Fruit fly (Drosophila melanogaster): ENCODE results near the gene CG1578.

Gene CG1578

dm6 chrX:11841702-11842378 lies 25.5 kb upstream of the CG1578 start (continued):
- no peak for TF ChIP-seq CG4730 (GFP tag; IDR thresholded peaks at IDR 0.05)
- TF ChIP-seq Blimp-1 (GFP tag; optimal IDR thresholded peaks at IDR 0.05): peak; percentile 92
- TF ChIP-seq CG13424 (tag; optimal IDR thresholded peaks at IDR 0.05): peak; percentile 31
- TF ChIP-seq eyg (GFP tag; optimal IDR thresholded peaks at IDR 0.05): no peak
- peak; percentile 70 for TF ChIP-seq Sox102F (GFP tag; optimal IDR thresholded peaks at IDR 0.05)
- no peak for TF ChIP-seq HLH3B (GFP tag; IDR thresholded peaks at IDR 0.05)
- no peak for TF ChIP-seq CG1647 (GFP tag; optimal IDR thresholded peaks at IDR 0.05)
- no peak for TF ChIP-seq Antp (GFP tag; optimal IDR thresholded peaks at IDR 0.05)
- no peak for TF ChIP-seq E2f1 (GFP tag; IDR thresholded peaks at IDR 0.05)
- no peak for TF ChIP-seq fd3F (GFP tag; optimal IDR thresholded peaks at IDR 0.05)
- TF ChIP-seq exex (tag; optimal IDR thresholded peaks at IDR 0.05): no peak
- no peak for TF ChIP-seq croc (GFP tag; conservative IDR thresholded peaks at IDR 0.05)
- TF ChIP-seq CG11504 (tag; optimal IDR thresholded peaks at IDR 0.05): peak; percentile 68
- no peak for TF ChIP-seq CG13624 (GFP tag; optimal IDR thresholded peaks at IDR 0.05)
- TF ChIP-seq mld (GFP tag; IDR thresholded peaks at IDR 0.05; ENCODE audit: partially characterized antibody): no peak
- TF ChIP-seq CoRest (tag; optimal IDR thresholded peaks at IDR 0.05): peak; percentile 35
- TF ChIP-seq CG32772 (GFP tag; IDR thresholded peaks at IDR 0.05): no peak
- TF ChIP-seq gsb-n (tag; optimal IDR thresholded peaks at IDR 0.05): no peak
- TF ChIP-seq CG4424 (GFP tag; optimal IDR thresholded peaks at IDR 0.05): peak; percentile 2
- TF ChIP-seq ro (GFP tag; IDR thresholded peaks at IDR 0.05): no peak
- peak; percentile 73 for TF ChIP-seq sens (GFP tag)
- TF ChIP-seq CG14860 (GFP tag; IDR thresholded peaks at IDR 0.05; ENCODE audit: partially characterized antibody): no peak
- TF ChIP-seq CG10209 (GFP tag; optimal IDR thresholded peaks at IDR 0.05): no peak
- TF ChIP-seq seq (GFP tag; IDR thresholded peaks at IDR 0.05): no peak
- no peak for TF ChIP-seq CG34224 (GFP tag; IDR thresholded peaks at IDR 0.05; ENCODE audit: partially characterized antibody)
- TF ChIP-seq CG5245 (GFP tag; optimal IDR thresholded peaks at IDR 0.05): no peak
- no peak for TF ChIP-seq fd64A (GFP tag; optimal IDR thresholded peaks at IDR 0.05)
- TF ChIP-seq tll (GFP tag; optimal IDR thresholded peaks at IDR 0.05): no peak
- TF ChIP-seq Eip74EF (GFP tag; optimal IDR thresholded peaks at IDR 0.05): peak in 1 of 2 experiments; percentile 53
- TF ChIP-seq E2f2 (GFP tag; IDR thresholded peaks at IDR 0.05): no peak
- TF ChIP-seq Poxn (GFP tag; IDR thresholded peaks at IDR 0.05): no peak
- TF ChIP-seq CG17359 (tag; optimal IDR thresholded peaks at IDR 0.05): peak; percentile 53
- no peak for TF ChIP-seq CG17912 (GFP tag; optimal IDR thresholded peaks at IDR 0.05)
- TF ChIP-seq Awh (GFP tag; IDR thresholded peaks at IDR 0.05): no peak
- 0 out of 3 replicates have a peak, but pooled peaks have one; percentile 7 for TF ChIP-seq ci (GFP tag; IDR thresholded peaks at IDR 0.05)
- TF ChIP-seq Hr51 (GFP tag; optimal IDR thresholded peaks at IDR 0.05): peak in 1 of 2 experiments; percentile 75
- no peak for TF ChIP-seq dati (GFP tag; IDR thresholded peaks at IDR 0.05)
- TF ChIP-seq zen (tag; optimal IDR thresholded peaks at IDR 0.05): no peak
- no peak for TF ChIP-seq pros (GFP tag; optimal IDR thresholded peaks at IDR 0.05)
- no peak for TF ChIP-seq CG7963 (GFP tag; IDR thresholded peaks at IDR 0.05; ENCODE audit: partially characterized antibody)
- no peak for TF ChIP-seq CG4617 (GFP tag; optimal IDR thresholded peaks at IDR 0.05; ENCODE audit: borderline replicate concordance)
- TF ChIP-seq Ssrp (tag; optimal IDR thresholded peaks at IDR 0.05): peak; percentile 18
- no peak for TF ChIP-seq CG32532 (GFP tag; IDR thresholded peaks at IDR 0.05)
- no peak for TF ChIP-seq CG6683 (GFP tag; optimal IDR thresholded peaks at IDR 0.05)
- TF ChIP-seq CG10267 (tag; optimal IDR thresholded peaks at IDR 0.05): peak; percentile 7
- TF ChIP-seq Abd-B (GFP tag; optimal IDR thresholded peaks at IDR 0.05): no peak
- no peak for TF ChIP-seq maf-S (GFP tag; optimal IDR thresholded peaks at IDR 0.05)
- no peak for TF ChIP-seq mam (GFP tag; optimal IDR thresholded peaks at IDR 0.05)
- no peak for TF ChIP-seq kni (GFP tag; optimal IDR thresholded peaks at IDR 0.05)

Measured in whole organism, embryonic.